Worm (Caenorhabditis elegans) whole organism, mixed stage, embryonic: ENCODE data around the gene act-5.

Experiments used
- M03D4.4 ChIP-seq: sonication (generic microtip); optimal IDR thresholded peaks from 2 replicates; lab custom pipeline; 2017; ENCODE audit warnings: mild to moderate bottlenecking, missing genetic modification characterization, missing compliant biosample characterization
- bed-3 ChIP-seq: fragments of 200-800 bp; sonication (Bioruptor generic); optimal IDR thresholded peaks from 3 replicates; lab custom pipeline; 2018; ENCODE audit warnings: mild to moderate bottlenecking, missing genetic modification characterization, moderate library complexity, missing compliant biosample characterization
- blmp-1 ChIP-seq: fragments of 150-350 bp; optimal IDR thresholded peaks from 2 replicates; lab custom pipeline; 2014; ENCODE audit warnings: missing biosample characterization, missing genetic modification characterization
- ceh-39 ChIP-seq: fragments of 150-350 bp; optimal IDR thresholded peaks from 2 replicates; lab custom pipeline; 2014; ENCODE audit warnings: missing biosample characterization, missing genetic modification characterization
- ceh-43 ChIP-seq: fragments of 200-800 bp; sonication (Bioruptor generic); optimal IDR thresholded peaks from 2 replicates; lab custom pipeline; 2018; ENCODE audit warnings: mild to moderate bottlenecking, missing genetic modification characterization, moderate library complexity, missing compliant biosample characterization
- ceh-83 ChIP-seq: fragments of 200-800 bp; sonication (Bioruptor generic); optimal IDR thresholded peaks from 2 replicates; lab custom pipeline; 2018; ENCODE audit warnings: mild to moderate bottlenecking, missing genetic modification characterization, missing compliant biosample characterization
- ces-1 ChIP-seq: fragments of 150-350 bp; optimal IDR thresholded peaks from 2 replicates; lab custom pipeline; 2014; ENCODE audit warnings: missing biosample characterization, missing genetic modification reagents, missing genetic modification characterization
- cnd-1 ChIP-seq: fragments of 200-800 bp; sonication (Bioruptor generic); optimal IDR thresholded peaks from 2 replicates; lab custom pipeline; 2018; ENCODE audit warnings: mild to moderate bottlenecking, missing genetic modification characterization, missing compliant biosample characterization
- drap-1 ChIP-seq: fragments of 200-800 bp; sonication (Bioruptor generic); optimal IDR thresholded peaks from 3 replicates; lab custom pipeline; 2018; ENCODE audit warnings: mild to moderate bottlenecking, missing genetic modification characterization, missing compliant biosample characterization
- elt-1 ChIP-seq: sonication (generic microtip); optimal IDR thresholded peaks from 2 replicates; lab custom pipeline; 2017; ENCODE audit warnings: missing genetic modification characterization, mild to moderate bottlenecking, missing compliant biosample characterization, antibody characterized with exemption, moderate library complexity, borderline replicate concordance; ENCODE audit not compliant: insufficient read depth
- elt-3 ChIP-seq: fragments of 150-350 bp; optimal IDR thresholded peaks from 2 replicates; lab custom pipeline; 2014; ENCODE audit warnings: missing biosample characterization, missing genetic modification characterization
- flh-1 ChIP-seq: fragments of 200-800 bp; sonication (Bioruptor generic); optimal IDR thresholded peaks from 2 replicates; lab custom pipeline; 2018; ENCODE audit warnings: mild to moderate bottlenecking, missing genetic modification characterization, moderate library complexity, missing compliant biosample characterization
- ham-2 ChIP-seq: fragments of 200-800 bp; sonication (Bioruptor generic); optimal IDR thresholded peaks from 2 replicates; lab custom pipeline; 2018; ENCODE audit warnings: mild to moderate bottlenecking, missing genetic modification characterization, missing compliant biosample characterization
- hlh-1 ChIP-seq: fragments of 150-350 bp; optimal IDR thresholded peaks from 2 replicates; lab custom pipeline; 2014; ENCODE audit warnings: missing biosample characterization, missing genetic modification reagents, missing genetic modification characterization
- lin-13 ChIP-seq: fragments of 150-350 bp; optimal IDR thresholded peaks from 2 replicates; lab custom pipeline; 2014; ENCODE audit warnings: missing biosample characterization, missing genetic modification characterization
- lin-32 ChIP-seq: fragments of 200-800 bp; sonication (Bioruptor generic); optimal IDR thresholded peaks from 2 replicates; lab custom pipeline; 2018; ENCODE audit warnings: mild to moderate bottlenecking, missing genetic modification characterization, missing compliant biosample characterization
- lsy-2 ChIP-seq: fragments of 150-350 bp; optimal IDR thresholded peaks from 2 replicates; lab custom pipeline; 2014; ENCODE audit warnings: missing biosample characterization, missing genetic modification characterization
- mab-5 ChIP-seq: fragments of 150-350 bp; optimal IDR thresholded peaks from 2 replicates; lab custom pipeline; 2014; ENCODE audit warnings: missing biosample characterization, missing genetic modification characterization
- nhr-12 ChIP-seq: fragments of 150-350 bp; optimal IDR thresholded peaks from 2 replicates; lab custom pipeline; 2014; ENCODE audit warnings: missing biosample characterization, missing genetic modification characterization
- nhr-237 ChIP-seq: fragments of 150-350 bp; optimal IDR thresholded peaks from 2 replicates; lab custom pipeline; 2014; ENCODE audit warnings: missing biosample characterization, missing genetic modification characterization
- nhr-28 ChIP-seq: fragments of 150-350 bp; optimal IDR thresholded peaks from 2 replicates; lab custom pipeline; 2014; ENCODE audit warnings: missing biosample characterization, missing genetic modification characterization
- nhr-76 ChIP-seq: sonication (generic microtip); optimal IDR thresholded peaks from 2 replicates; lab custom pipeline; 2017; ENCODE audit warnings: missing biosample characterization, missing genetic modification characterization
- pha-4 ChIP-seq: fragments of 150-350 bp; optimal IDR thresholded peaks from 2 replicates; lab custom pipeline; 2018; ENCODE audit warnings: missing biosample characterization, missing genetic modification reagents, missing genetic modification characterization
- sem-2 ChIP-seq: fragments of 200-800 bp; sonication (Bioruptor generic); optimal IDR thresholded peaks from 2 replicates; lab custom pipeline; 2018; ENCODE audit warnings: mild to moderate bottlenecking, missing genetic modification characterization, missing compliant biosample characterization
- snpc-4 ChIP-seq: fragments of 150-350 bp; optimal IDR thresholded peaks from 2 replicates; lab custom pipeline; 2014; ENCODE audit warnings: missing biosample characterization, missing genetic modification characterization
- tbx-8 ChIP-seq: fragments of 200-800 bp; sonication (Bioruptor generic); optimal IDR thresholded peaks from 2 replicates; lab custom pipeline; 2018; ENCODE audit warnings: mild to moderate bottlenecking, missing genetic modification characterization, moderate library complexity, missing compliant biosample characterization
- unc-120 ChIP-seq: sonication (generic microtip); optimal IDR thresholded peaks from 2 replicates; lab custom pipeline; 2017; ENCODE audit warnings: missing genetic modification characterization, missing compliant biosample characterization; ENCODE audit not compliant: poor library complexity, severe bottlenecking
- unc-39 ChIP-seq: fragments of 150-350 bp; optimal IDR thresholded peaks from 2 replicates; lab custom pipeline; 2014; ENCODE audit warnings: missing biosample characterization, missing genetic modification characterization
- unc-62 ChIP-seq: fragments of 150-350 bp; optimal IDR thresholded peaks from 2 replicates; lab custom pipeline; 2014; ENCODE audit warnings: missing biosample characterization, missing genetic modification reagents, missing genetic modification characterization
- zip-8 ChIP-seq: fragments of 150-350 bp; optimal IDR thresholded peaks from 2 replicates; lab custom pipeline; 2014; ENCODE audit warnings: missing biosample characterization, missing genetic modification characterization
- ztf-11 ChIP-seq: fragments of 150-350 bp; optimal IDR thresholded peaks from 2 replicates; lab custom pipeline; 2014; ENCODE audit warnings: missing biosample characterization, missing genetic modification characterization

The act-5 gene

DNA sequence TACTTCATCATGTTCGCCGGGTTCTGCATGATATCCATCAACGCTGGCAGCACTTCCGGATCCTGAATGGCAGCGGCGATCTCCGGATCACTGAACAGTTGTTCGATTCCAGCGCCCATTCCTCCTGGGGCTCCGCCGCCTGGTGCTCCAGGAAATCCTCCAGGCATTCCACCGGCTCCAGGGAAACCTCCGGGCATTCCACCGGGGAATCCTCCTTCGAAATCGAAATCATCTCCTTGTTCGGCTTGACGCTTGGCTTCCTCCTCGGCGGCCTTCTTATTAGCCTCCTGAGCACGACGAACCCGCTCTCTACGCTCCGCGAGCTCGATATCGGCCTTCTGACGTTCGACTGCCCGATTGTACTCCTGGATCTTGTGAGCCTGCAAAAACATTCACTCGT lies 9.7 kb upstream of the act-5 start:
- TF ChIP-seq unc-62 (GFP tag; lab: Kevin White, UChicago) (no peak), nhr-28 (no peak), nhr-76 (tag; lab: Kevin White, UChicago) (no peak), M03D4.4 (tag; lab: Kevin White, UChicago) (no peak), elt-1 (tag; lab: Kevin White, UChicago) (no peak), nhr-12 (tag; lab: Kevin White, UChicago) (no peak), ceh-39 (tag; lab: Kevin White, UChicago) (no peak), mab-5 (tag; lab: Kevin White, UChicago) (no peak), ceh-83 (GFP tag; lab: Kevin White, UChicago) (no peak), ces-1 (GFP tag; lab: Kevin White, UChicago) (no peak), nhr-237 (no peak), hlh-1 (tag; lab: Kevin White, UChicago) (no peak), lin-13 (tag; lab: Kevin White, UChicago) (no peak), pha-4 (no peak), tbx-8 (GFP tag; lab: Kevin White, UChicago) (no peak), snpc-4 (tag; lab: Kevin White, UChicago) (no peak), bed-3 (GFP tag; lab: Kevin White, UChicago) (no peak)

ce11 chrIII:13614751-13615150 lies 8.9 kb upstream of the act-5 start:
- TF ChIP-seq zip-8 = no peak
- no peak for TF ChIP-seq flh-1
- TF ChIP-seq nhr-237 = no peak
- TF ChIP-seq elt-3 (tag; lab: Kevin White, UChicago) = no peak
- no peak for TF ChIP-seq lin-13 (tag; lab: Kevin White, UChicago)
- no peak for TF ChIP-seq unc-62 (GFP tag; lab: Kevin White, UChicago)
- no peak for TF ChIP-seq unc-120 (tag; lab: Kevin White, UChicago)
- TF ChIP-seq hlh-1 (tag; lab: Kevin White, UChicago) = no peak

DNA sequence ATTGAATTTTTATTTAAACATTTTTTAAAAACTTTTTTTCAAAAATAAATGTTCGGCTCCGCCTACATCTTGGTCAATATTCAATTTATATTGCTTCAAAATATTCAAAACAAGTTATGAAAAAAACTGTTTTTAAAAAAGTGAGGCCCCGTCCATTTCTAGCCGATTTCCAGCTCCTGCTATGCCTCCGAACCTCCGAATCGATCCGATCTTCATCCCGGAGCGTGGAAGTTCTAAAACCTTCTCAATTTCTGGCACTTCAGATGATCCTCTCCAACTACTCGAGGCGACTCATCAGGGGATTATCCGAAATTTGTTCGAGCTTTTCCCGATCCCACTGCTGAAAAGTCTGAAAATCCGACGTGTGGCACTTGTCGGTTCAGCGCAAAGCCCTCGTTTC lies 8.3 kb upstream of the act-5 start:
- TF ChIP-seq zip-8 (no peak), elt-3 (tag; lab: Kevin White, UChicago) (no peak), tbx-8 (GFP tag; lab: Kevin White, UChicago) (no peak)

ce11 chrIII:13607833-13608232 lies 2.0 kb upstream of the act-5 start, which contains the start of gene shpk-1:
TSS of gene shpk-1 (plus strand) at chrIII:13608020.
- TF ChIP-seq sem-2 (GFP tag; lab: Kevin White, UChicago) (no peak), mab-5 (tag; lab: Kevin White, UChicago) (no peak), lsy-2 (no peak), ztf-11 (no peak), blmp-1 (tag; lab: Kevin White, UChicago) (no peak), nhr-28 (no peak), hlh-1 (tag; lab: Kevin White, UChicago) (no peak), ceh-39 (tag; lab: Kevin White, UChicago) (no peak), nhr-12 (tag; lab: Kevin White, UChicago) (no peak), unc-39 (no peak), unc-62 (GFP tag; lab: Kevin White, UChicago) (no peak), tbx-8 (GFP tag; lab: Kevin White, UChicago) (no peak), cnd-1 (tag; lab: Kevin White, UChicago) (no peak), snpc-4 (tag; lab: Kevin White, UChicago) (no peak)

ce11 chrIII:13606865-13607264 lies 999 bp upstream of the act-5 start:
- no peak for TF ChIP-seq zip-8
- TF ChIP-seq ham-2 (GFP tag; lab: Kevin White, UChicago) = no peak
- no peak for TF ChIP-seq drap-1
- TF ChIP-seq, all 35 proteins: peak for 0

- TF ChIP-seq unc-39 (no peak), elt-1 (tag; lab: Kevin White, UChicago) (no peak), snpc-4 (tag; lab: Kevin White, UChicago) (no peak), M03D4.4 (tag; lab: Kevin White, UChicago) (no peak), lin-32 (GFP tag; lab: Kevin White, UChicago) (no peak), ces-1 (GFP tag; lab: Kevin White, UChicago) (no peak), elt-3 (tag; lab: Kevin White, UChicago) (no peak), flh-1 (no peak), ceh-43 (GFP tag; lab: Kevin White, UChicago) (no peak)
These were observed 1.0 kb downstream of the act-5 start for ce11 chrIII:13604834-13605233.
